Fruit fly (Drosophila melanogaster) whole organism, embryonic: ENCODE results near the gene CG11695.
A peak's percentile ranks its signal among the peaks of the same experiment; 100 is the strongest.

Experiments
- ATbp ChIP-seq: fragments of 200-800 bp; sonication (Bioruptor generic); optimal IDR thresholded peaks from 2 replicates; lab custom pipeline; 2017; ENCODE audit warnings: missing biosample characterization, mild to moderate bottlenecking, missing genetic modification characterization, missing genetic modification reagents
- CG11085 ChIP-seq: fragments of 200-800 bp; sonication (Bioruptor generic); IDR thresholded peaks from 2 replicates; pipeline ENCODE4 v1.3.6; 2022; ENCODE audit warnings: missing biosample characterization, missing genetic modification characterization
- CG12071 ChIP-seq: fragments of 200-800 bp; sonication (Bioruptor generic); optimal IDR thresholded peaks from 3 replicates; lab custom pipeline; 2018; ENCODE audit warnings: missing biosample characterization, mild to moderate bottlenecking, missing genetic modification characterization
- CG12299 ChIP-seq: fragments of 200-800 bp; sonication (Bioruptor generic); optimal IDR thresholded peaks from 2 replicates; lab custom pipeline; 2018; ENCODE audit warnings: missing biosample characterization, mild to moderate bottlenecking, missing genetic modification characterization
- CG1233 ChIP-seq: fragments of 200-800 bp; sonication (Bioruptor generic); optimal IDR thresholded peaks from 4 replicates; lab custom pipeline; 2018; ENCODE audit warnings: missing biosample characterization, mild to moderate bottlenecking, missing genetic modification characterization
- CG12391 ChIP-seq: fragments of 200-800 bp; sonication (Bioruptor generic); optimal IDR thresholded peaks from 3 replicates; lab custom pipeline; 2018; ENCODE audit warnings: missing biosample characterization, mild to moderate bottlenecking, missing genetic modification characterization, moderate library complexity
- CG14050 ChIP-seq: fragments of 200-800 bp; sonication (Bioruptor generic); IDR thresholded peaks from 3 replicates; pipeline ENCODE4 v1.3.6; 2022; ENCODE audit warnings: missing biosample characterization, missing genetic modification characterization
- CG14860 ChIP-seq: fragments of 200-800 bp; sonication (Bioruptor generic); IDR thresholded peaks from 3 replicates; pipeline ENCODE4 v1.3.6; 2022; ENCODE audit warnings: missing biosample characterization, missing genetic modification characterization; ENCODE audit not compliant: partially characterized antibody
- CG16813 ChIP-seq: fragments of 200-800 bp; sonication (Bioruptor generic); IDR thresholded peaks from 3 replicates; pipeline ENCODE4 v1.3.6; 2022; ENCODE audit warnings: missing biosample characterization, missing genetic modification characterization; ENCODE audit not compliant: partially characterized antibody
- CG17612 ChIP-seq: fragments of 200-800 bp; sonication (Bioruptor generic); IDR thresholded peaks from 2 replicates; pipeline ENCODE4 v1.3.6; 2022; ENCODE audit warnings: missing biosample characterization, missing genetic modification characterization
- CG1792 ChIP-seq: fragments of 200-800 bp; sonication (Bioruptor generic); optimal IDR thresholded peaks from 2 replicates; lab custom pipeline; 2016; ENCODE audit warnings: missing biosample characterization, missing genetic modification characterization
- CG18599 ChIP-seq: fragments of 200-800 bp; sonication (Bioruptor generic); optimal IDR thresholded peaks from 3 replicates; lab custom pipeline; 2017; ENCODE audit warnings: missing biosample characterization, missing genetic modification characterization, mild to moderate bottlenecking, moderate library complexity, missing genetic modification reagents
- CG4424 ChIP-seq: fragments of 200-800 bp; sonication (Bioruptor generic); optimal IDR thresholded peaks from 3 replicates; lab custom pipeline; 2016; ENCODE audit warnings: missing biosample characterization, missing genetic modification characterization
- CG4730 ChIP-seq: fragments of 200-800 bp; sonication (Bioruptor generic); IDR thresholded peaks from 2 replicates; pipeline ENCODE4 v1.3.6; 2022; ENCODE audit warnings: missing biosample characterization, missing genetic modification characterization
- CG7271 ChIP-seq: fragments of 200-800 bp; sonication (Bioruptor generic); optimal IDR thresholded peaks from 2 replicates; lab custom pipeline; 2018; ENCODE audit warnings: missing biosample characterization, mild to moderate bottlenecking, missing genetic modification characterization, moderate library complexity
- CG8359 ChIP-seq: fragments of 200-800 bp; sonication (Bioruptor generic); optimal IDR thresholded peaks from 2 replicates; lab custom pipeline; 2017; ENCODE audit warnings: missing biosample characterization, mild to moderate bottlenecking, missing genetic modification characterization, borderline replicate concordance
- CkIIα-i1 ChIP-seq: fragments of 200-800 bp; sonication (Bioruptor generic); IDR thresholded peaks from 2 replicates; pipeline ENCODE4 v1.3.6; 2022; ENCODE audit warnings: missing biosample characterization, missing genetic modification characterization
- D19B ChIP-seq: fragments of 200-800 bp; sonication (Bioruptor generic); optimal IDR thresholded peaks from 2 replicates; lab custom pipeline; 2017; ENCODE audit warnings: missing biosample characterization, mild to moderate bottlenecking, missing genetic modification characterization
- Dad ChIP-seq: fragments of 200-800 bp; sonication (Bioruptor generic); optimal IDR thresholded peaks from 3 replicates; lab custom pipeline; 2016; ENCODE audit warnings: missing biosample characterization, missing genetic modification characterization
- Dll ChIP-seq: fragments of 200-800 bp; sonication (Bioruptor generic); IDR thresholded peaks from 4 replicates; pipeline ENCODE4 v1.3.6; 2022; ENCODE audit warnings: missing biosample characterization, missing genetic modification characterization; ENCODE audit not compliant: partially characterized antibody
- Dref ChIP-seq: fragments of 200-800 bp; sonication (Bioruptor generic); IDR thresholded peaks from 2 replicates; pipeline ENCODE4 v1.3.6; 2022; ENCODE audit warnings: missing biosample characterization, missing genetic modification characterization
- Eip74EF ChIP-seq, 2 experiments: fragments of 200-800 bp in 1 of 2; fragments of >200 bp in 1 of 2; sonication (Bioruptor generic) in 1 of 2; optimal IDR thresholded peaks; 2 replicates each; lab custom pipeline; 2017 to 2019; ENCODE audit warnings: missing biosample characterization in 2 of 2, missing genetic modification characterization in 2 of 2, mild to moderate bottlenecking in 1 of 2, moderate library complexity in 1 of 2
- HLH3B ChIP-seq: fragments of 200-800 bp; sonication (Bioruptor generic); IDR thresholded peaks from 2 replicates; pipeline ENCODE4 v1.3.6; 2022; ENCODE audit warnings: missing biosample characterization, missing genetic modification characterization
- NfI ChIP-seq: fragments of 200-800 bp; sonication (Bioruptor generic); optimal IDR thresholded peaks from 3 replicates; lab custom pipeline; 2018; ENCODE audit warnings: missing biosample characterization, mild to moderate bottlenecking, missing genetic modification characterization, moderate library complexity
- Optix ChIP-seq: fragments of 200-800 bp; sonication (Bioruptor generic); IDR thresholded peaks from 3 replicates; pipeline ENCODE4 v1.3.6; 2022; ENCODE audit warnings: missing biosample characterization, missing genetic modification characterization
- Sry-δ ChIP-seq: fragments of 200-800 bp; sonication (Bioruptor generic); optimal IDR thresholded peaks from 2 replicates; lab custom pipeline; 2016; ENCODE audit warnings: missing biosample characterization, missing genetic modification characterization
- cad ChIP-seq: fragments of >200 bp; optimal IDR thresholded peaks from 2 replicates; lab custom pipeline; 2017; ENCODE audit warnings: missing biosample characterization, missing genetic modification characterization
- chm ChIP-seq: fragments of 200-800 bp; sonication (Bioruptor generic); IDR thresholded peaks from 2 replicates; pipeline ENCODE4 v1.3.6; 2022; ENCODE audit warnings: missing biosample characterization, missing genetic modification characterization
- corto ChIP-seq: fragments of 200-800 bp; sonication (Bioruptor generic); optimal IDR thresholded peaks from 2 replicates; lab custom pipeline; 2016; ENCODE audit warnings: missing biosample characterization, mild to moderate bottlenecking, missing genetic modification characterization, moderate library complexity
- crol ChIP-seq: fragments of 200-800 bp; sonication (Bioruptor generic); IDR thresholded peaks from 2 replicates; pipeline ENCODE4 v1.3.6; 2022; ENCODE audit warnings: missing biosample characterization, missing genetic modification characterization
- danr ChIP-seq: fragments of 200-800 bp; sonication (Bioruptor generic); IDR thresholded peaks from 2 replicates; pipeline ENCODE4 v1.3.6; 2022; ENCODE audit warnings: missing biosample characterization, missing genetic modification characterization
- dm ChIP-seq: fragments of 200-800 bp; sonication (Bioruptor generic); optimal IDR thresholded peaks from 3 replicates; lab custom pipeline; 2016; ENCODE audit warnings: missing biosample characterization, missing genetic modification characterization
- dpn ChIP-seq, 2 experiments: fragments of 200-800 bp; sonication (Bioruptor generic); optimal IDR thresholded peaks; 3 replicates each; lab custom pipeline; 2016; ENCODE audit warnings: missing biosample characterization in 2 of 2, missing genetic modification characterization in 2 of 2
- ewg ChIP-seq: fragments of 200-800 bp; sonication (Bioruptor generic); optimal IDR thresholded peaks from 3 replicates; lab custom pipeline; 2017; ENCODE audit warnings: mild to moderate bottlenecking, missing biosample characterization, missing genetic modification reagents, missing genetic modification characterization
- gsb ChIP-seq: fragments of 200-800 bp; sonication (Bioruptor generic); IDR thresholded peaks from 2 replicates; pipeline ENCODE4 v1.3.6; 2022; ENCODE audit warnings: missing biosample characterization, missing genetic modification characterization
- jing ChIP-seq: fragments of 200-800 bp; sonication (Bioruptor generic); optimal IDR thresholded peaks from 2 replicates; lab custom pipeline; 2018; ENCODE audit warnings: missing biosample characterization, mild to moderate bottlenecking, missing genetic modification characterization
- lmd ChIP-seq: fragments of 200-800 bp; sonication (Bioruptor generic); IDR thresholded peaks from 2 replicates; pipeline ENCODE4 v1.3.6; 2022; ENCODE audit warnings: missing biosample characterization, missing genetic modification characterization
- lola ChIP-seq, 3 experiments: fragments of >200 bp in 2 of 3; fragments of 200-800 bp in 1 of 3; sonication (Bioruptor generic) in 1 of 3; optimal IDR thresholded peaks; 2 replicates each; lab custom pipeline; 2017 to 2019; ENCODE audit warnings: missing biosample characterization in 3 of 3, missing genetic modification characterization in 3 of 3, mild to moderate bottlenecking in 1 of 3, moderate library complexity in 1 of 3
- luna ChIP-seq: fragments of 200-800 bp; sonication (Bioruptor generic); optimal IDR thresholded peaks from 2 replicates; lab custom pipeline; 2016; ENCODE audit warnings: missing biosample characterization, missing genetic modification characterization
- mam ChIP-seq: fragments of 200-800 bp; sonication (Bioruptor generic); optimal IDR thresholded peaks from 3 replicates; lab custom pipeline; 2016; ENCODE audit warnings: missing biosample characterization, missing genetic modification characterization
- pum ChIP-seq: fragments of 200-800 bp; sonication (Bioruptor generic); optimal IDR thresholded peaks from 2 replicates; lab custom pipeline; 2016; ENCODE audit warnings: missing biosample characterization, missing genetic modification characterization
- repo ChIP-seq: fragments of 200-800 bp; sonication (Bioruptor generic); optimal IDR thresholded peaks from 2 replicates; lab custom pipeline; 2016; ENCODE audit warnings: missing biosample characterization, missing genetic modification characterization
- schlank ChIP-seq: fragments of 200-800 bp; sonication (Bioruptor generic); optimal IDR thresholded peaks from 2 replicates; lab custom pipeline; 2018; ENCODE audit warnings: missing biosample characterization, mild to moderate bottlenecking, missing genetic modification characterization
- slp2 ChIP-seq: fragments of 200-800 bp; sonication (Bioruptor generic); optimal IDR thresholded peaks from 2 replicates; lab custom pipeline; 2016; ENCODE audit warnings: missing biosample characterization, missing genetic modification characterization
- stc ChIP-seq: fragments of 200-800 bp; sonication (Bioruptor generic); IDR thresholded peaks from 2 replicates; pipeline ENCODE4 v1.3.6; 2022; ENCODE audit warnings: missing biosample characterization, missing genetic modification characterization
- tll ChIP-seq, 2 experiments: fragments of 200-800 bp in 1 of 2; fragments of >200 bp in 1 of 2; sonication (Bioruptor generic) in 1 of 2; optimal IDR thresholded peaks; 2 replicates each; lab custom pipeline; 2017 to 2019; ENCODE audit warnings: missing biosample characterization in 2 of 2, missing genetic modification characterization in 2 of 2, mild to moderate bottlenecking in 1 of 2, moderate library complexity in 1 of 2
- tup ChIP-seq: fragments of 200-800 bp; sonication (Bioruptor generic); optimal IDR thresholded peaks from 2 replicates; lab custom pipeline; 2016; ENCODE audit warnings: missing biosample characterization, mild to moderate bottlenecking, missing genetic modification characterization, moderate library complexity
- zen ChIP-seq: fragments of 200-800 bp; sonication (Bioruptor generic); optimal IDR thresholded peaks from 3 replicates; lab custom pipeline; 2018; ENCODE audit warnings: missing biosample characterization, mild to moderate bottlenecking, missing genetic modification characterization, moderate library complexity

Gene CG11695

DNA sequence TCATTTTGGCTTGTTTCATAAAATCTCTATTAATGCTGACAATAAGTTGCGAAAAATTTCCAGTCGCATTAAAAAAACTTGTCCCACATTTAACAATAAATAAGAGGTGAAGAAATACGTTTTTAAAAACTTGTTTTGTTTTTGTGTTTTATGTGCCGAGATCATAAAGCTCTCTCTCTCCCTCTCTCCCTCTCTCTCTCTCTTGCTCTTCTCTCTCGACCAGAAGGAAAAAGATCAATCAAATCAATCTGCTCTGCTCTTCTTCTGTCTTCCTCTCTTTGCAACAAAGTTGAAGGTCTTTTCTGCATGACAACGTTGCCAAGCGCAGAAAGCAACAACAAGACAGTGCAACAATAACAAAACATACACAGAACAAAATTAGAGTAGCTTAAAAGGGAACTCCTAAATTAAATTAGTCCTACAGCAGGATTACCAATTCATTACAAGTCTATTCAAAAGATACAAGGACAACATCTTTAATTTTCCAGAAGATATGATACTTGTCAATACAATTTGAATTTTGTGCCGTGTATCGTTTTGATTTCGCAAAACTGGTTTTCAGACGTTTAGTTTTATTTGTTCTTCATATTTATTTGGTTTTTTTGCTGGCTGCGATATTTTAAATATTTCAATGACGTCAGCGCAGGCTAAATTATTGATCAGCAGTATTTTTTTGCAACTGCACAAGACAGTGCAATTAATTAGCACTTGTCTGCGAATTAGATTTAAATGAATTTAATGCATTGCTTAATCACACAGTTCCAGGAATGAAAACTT is 46.2 kb downstream of the CG11695 start (continued):
- peak; percentile 83 for TF ChIP-seq stc
- TF ChIP-seq Optix (GFP tag; lab: Robert Waterston, UW) = no peak
- TF ChIP-seq CG12071 = peak; percentile 74
- TF ChIP-seq CG16813 (GFP tag; lab: Robert Waterston, UW) = no peak
- TF ChIP-seq cad (GFP tag; lab: Kevin White, UChicago) = no peak
- peak; percentile 73 for TF ChIP-seq schlank (tag; lab: Kevin White, UChicago)
- TF ChIP-seq repo = peak; percentile 43
- TF ChIP-seq D19B = peak; percentile 2
- TF ChIP-seq CG14860 = no peak
- TF ChIP-seq lmd (GFP tag; lab: Robert Waterston, UW) = peak; percentile 86
- TF ChIP-seq Dll (GFP tag; lab: Robert Waterston, UW) = no peak
- TF ChIP-seq CG4424 (GFP tag; lab: Kevin White, UChicago) = peak; percentile 67
- TF ChIP-seq ATbp (GFP tag; lab: Kevin White, UChicago) = peak; percentile 25
- no peak for TF ChIP-seq tll (GFP tag; optimal IDR thresholded peaks at IDR 0.05; lab: Kevin White, UChicago)
- TF ChIP-seq CG12391 = peak; percentile 76
- peak; percentile 76 for TF ChIP-seq CG14050 (GFP tag; lab: Robert Waterston, UW)
- TF ChIP-seq jing (GFP tag; lab: Kevin White, UChicago) = peak; percentile 26
- TF ChIP-seq Sry-δ (GFP tag; lab: Kevin White, UChicago) = peak; percentile 45
- no peak for TF ChIP-seq lola (GFP tag; optimal IDR thresholded peaks at IDR 0.05; lab: Kevin White, UChicago)
- TF ChIP-seq dm (GFP tag; lab: Kevin White, UChicago) = peak; percentile 12
- no peak for TF ChIP-seq zen (tag; lab: Kevin White, UChicago)
- TF ChIP-seq mam (GFP tag; lab: Kevin White, UChicago) = peak; percentile 24
- no peak for TF ChIP-seq pum (GFP tag; lab: Kevin White, UChicago)
- TF ChIP-seq NfI (GFP tag; lab: Kevin White, UChicago) = peak; percentile 75
- TF ChIP-seq CG7271 (tag; lab: Kevin White, UChicago) = no peak
- 0 out of 2 replicates have a peak, but pooled peaks have one; percentile 31 for TF ChIP-seq CG17612 (GFP tag; lab: Robert Waterston, UW)
- peak in 1 of 2 experiments; percentile 73 for TF ChIP-seq dpn (GFP tag; optimal IDR thresholded peaks at IDR 0.05; lab: Kevin White, UChicago)
- peak; percentile 85 for TF ChIP-seq corto (GFP tag; lab: Kevin White, UChicago)
- no peak for TF ChIP-seq Dref (GFP tag; lab: Robert Waterston, UW)
- TF ChIP-seq ewg = peak; percentile 28
- TF ChIP-seq HLH3B (GFP tag; lab: Robert Waterston, UW) = peak; percentile 79
- peak; percentile 7 for TF ChIP-seq CG8359
- TF ChIP-seq CG11085 (GFP tag; lab: Robert Waterston, UW) = peak; percentile 59; the same call in 1 of the 2 replicates
- peak; percentile 45 for TF ChIP-seq CG12299 (tag; lab: Kevin White, UChicago)
- peak; percentile 79 for TF ChIP-seq CG4730 (GFP tag; lab: Robert Waterston, UW)
- peak; percentile 38; the same call in 1 of the 2 replicates for TF ChIP-seq danr (GFP tag; lab: Robert Waterston, UW)
- TF ChIP-seq CkIIα-i1 (GFP tag; lab: Robert Waterston, UW) = 0 out of 2 replicates have a peak, but pooled peaks have one; percentile 21
- peak; percentile 65 for TF ChIP-seq Dad (GFP tag; lab: Kevin White, UChicago)
- TF ChIP-seq CG18599 (GFP tag; lab: Kevin White, UChicago) = peak; percentile 72
- TF ChIP-seq slp2 (GFP tag; lab: Kevin White, UChicago) = peak; percentile 60
- TF ChIP-seq crol (GFP tag; lab: Robert Waterston, UW) = no peak
- TF ChIP-seq CG1792 (GFP tag; lab: Kevin White, UChicago) = peak; percentile 16
- TF ChIP-seq CG1233 (GFP tag; lab: Kevin White, UChicago) = peak; percentile 66
- peak; percentile 68 for TF ChIP-seq gsb
- TF ChIP-seq Eip74EF (GFP tag; optimal IDR thresholded peaks at IDR 0.05; lab: Kevin White, UChicago) = peak in 1 of 2 experiments; percentile 57
- TF ChIP-seq luna (GFP tag; lab: Kevin White, UChicago) = no peak
- no peak for TF ChIP-seq tup (GFP tag; lab: Kevin White, UChicago)
- no peak; the same call in 1 of the 2 replicates for TF ChIP-seq chm
